Fruit fly (Drosophila melanogaster): ENCODE results near the gene CG3982.

CG3982 gene

dm6 chr3L:9381602-9382001 is 35.6 kb downstream of the CG3982 start, which contains the start of gene Hsp23 (continued):
- TF ChIP-seq CG7357 (GFP tag; IDR thresholded peaks at IDR 0.05) = no peak
- TF ChIP-seq YL-1 (GFP tag; optimal IDR thresholded peaks at IDR 0.05) = no peak
- TF ChIP-seq CG18476 (GFP tag; optimal IDR thresholded peaks at IDR 0.05) = no peak
- no peak for TF ChIP-seq CG15073 (GFP tag; optimal IDR thresholded peaks at IDR 0.05)
- no peak for TF ChIP-seq eyg (GFP tag; optimal IDR thresholded peaks at IDR 0.05)
- peak; percentile 37; the same call in 1 of the 2 replicates for TF ChIP-seq bbx (GFP tag; IDR thresholded peaks at IDR 0.05; ENCODE audit: partially characterized antibody)
- no peak for TF ChIP-seq CG4820 (GFP tag; optimal IDR thresholded peaks at IDR 0.05)
- TF ChIP-seq Ets97D (GFP tag; optimal IDR thresholded peaks at IDR 0.05) = no peak
- TF ChIP-seq pnt (GFP tag; optimal IDR thresholded peaks at IDR 0.05) = no peak
- no peak for TF ChIP-seq E2f2 (GFP tag; IDR thresholded peaks at IDR 0.05)
- TF ChIP-seq CG13424 (tag; optimal IDR thresholded peaks at IDR 0.05) = no peak
- no peak for TF ChIP-seq ttk (GFP tag; IDR thresholded peaks at IDR 0.05)
- TF ChIP-seq trh (GFP tag; optimal IDR thresholded peaks at IDR 0.05) = no peak
- TF ChIP-seq sim (GFP tag; IDR thresholded peaks at IDR 0.05) = no peak
- no peak for TF ChIP-seq Sin3A (optimal IDR thresholded peaks at IDR 0.05)
- TF ChIP-seq toy (GFP tag; IDR thresholded peaks at IDR 0.05) = no peak
- TF ChIP-seq da (GFP tag; optimal IDR thresholded peaks at IDR 0.05) = no peak
- no peak for TF ChIP-seq CG2712 (tag; optimal IDR thresholded peaks at IDR 0.05)
- TF ChIP-seq Oaz (GFP tag; IDR thresholded peaks at IDR 0.05) = no peak
- no peak for TF ChIP-seq ftz-f1 (GFP tag; optimal IDR thresholded peaks at IDR 0.05)
- TF ChIP-seq CG13894 (tag; optimal IDR thresholded peaks at IDR 0.05) = peak; percentile 45
- TF ChIP-seq CG1832 (GFP tag; optimal IDR thresholded peaks at IDR 0.05) = no peak
- no peak for TF ChIP-seq CG10654 (GFP tag; optimal IDR thresholded peaks at IDR 0.05)
- TF ChIP-seq ap (GFP tag; IDR thresholded peaks at IDR 0.05) = no peak
- no peak for TF ChIP-seq CG11085 (GFP tag; IDR thresholded peaks at IDR 0.05)
- no peak for TF ChIP-seq sima (GFP tag; optimal IDR thresholded peaks at IDR 0.05)
- TF ChIP-seq cg (GFP tag; optimal IDR thresholded peaks at IDR 0.05) = peak; percentile 84
- TF ChIP-seq CG9437 (GFP tag; optimal IDR thresholded peaks at IDR 0.05) = no peak
- no peak for TF ChIP-seq shn (GFP tag; optimal IDR thresholded peaks at IDR 0.05)
- no peak for TF ChIP-seq dimm (GFP tag; IDR thresholded peaks at IDR 0.05)
- no peak for TF ChIP-seq CG11504 (tag; optimal IDR thresholded peaks at IDR 0.05)
- TF ChIP-seq CG7372 (GFP tag; IDR thresholded peaks at IDR 0.05) = no peak
- no peak for TF ChIP-seq ara (GFP tag; IDR thresholded peaks at IDR 0.05)
- TF ChIP-seq unc-4 (GFP tag; IDR thresholded peaks at IDR 0.05; ENCODE audit: partially characterized antibody) = 0 out of 2 replicates have a peak, but pooled peaks have one; percentile 30
- no peak for TF ChIP-seq bigmax (GFP tag; optimal IDR thresholded peaks at IDR 0.05)
- TF ChIP-seq CG16813 (GFP tag; IDR thresholded peaks at IDR 0.05; ENCODE audit: partially characterized antibody) = no peak
- no peak for TF ChIP-seq H15 (GFP tag; IDR thresholded peaks at IDR 0.05)
- no peak for TF ChIP-seq ken (GFP tag; IDR thresholded peaks at IDR 0.05)
- no peak for TF ChIP-seq CG2678 (tag; optimal IDR thresholded peaks at IDR 0.05)
- TF ChIP-seq CG17361 (GFP tag; IDR thresholded peaks at IDR 0.05) = no peak
- TF ChIP-seq CG6654 (GFP tag; optimal IDR thresholded peaks at IDR 0.05) = no peak
- no peak for TF ChIP-seq CG17186 (GFP tag; optimal IDR thresholded peaks at IDR 0.05)
- TF ChIP-seq chif (GFP tag; optimal IDR thresholded peaks at IDR 0.05) = no peak
- TF ChIP-seq stc (GFP tag; IDR thresholded peaks at IDR 0.05) = no peak
- no peak for TF ChIP-seq CG10366 (GFP tag; IDR thresholded peaks at IDR 0.05)
- no peak for TF ChIP-seq D19B (GFP tag; optimal IDR thresholded peaks at IDR 0.05)
- no peak for TF ChIP-seq CG14050 (GFP tag; IDR thresholded peaks at IDR 0.05)
- no peak for TF ChIP-seq CG1647 (GFP tag; optimal IDR thresholded peaks at IDR 0.05)
- no peak for TF ChIP-seq CG9932 (GFP tag; IDR thresholded peaks at IDR 0.05)
- no peak for TF ChIP-seq jumu (GFP tag; optimal IDR thresholded peaks at IDR 0.05)
- TF ChIP-seq sqz (GFP tag; optimal IDR thresholded peaks at IDR 0.05) = no peak
- TF ChIP-seq CG6765 (GFP tag; optimal IDR thresholded peaks at IDR 0.05) = no peak
- TF ChIP-seq CG2199 (GFP tag; IDR thresholded peaks at IDR 0.05) = peak; percentile 50; the same call in 1 of the 3 replicates
- TF ChIP-seq CG9876 (GFP tag; optimal IDR thresholded peaks at IDR 0.05) = no peak

All from whole organism, embryonic.